Worm (Caenorhabditis elegans): ENCODE results near the gene col-169.

col-169 gene

ce11 chrX:6296402-6296844 lies 32.5 kb upstream of the col-169 start:
- TF ChIP-seq lsy-2 (tag; optimal IDR thresholded peaks at IDR 0.05) (peak; percentile 96 to 97), spr-3 (GFP tag; optimal IDR thresholded peaks at IDR 0.05) (peak; percentile 99), Y5F2A.4 (GFP tag; optimal IDR thresholded peaks at IDR 0.05) (peak; percentile 96), F44E2.7 (GFP tag; IDR thresholded peaks at IDR 0.05) (peak; percentile 92), ces-1 (GFP tag; optimal IDR thresholded peaks at IDR 0.05) (peak; percentile 97), daf-12 (tag; optimal IDR thresholded peaks at IDR 0.05) (peak; percentile 28), fkh-10 (GFP tag; optimal IDR thresholded peaks at IDR 0.05) (peak; percentile 100), madf-9 (GFP tag; conservative IDR thresholded peaks at IDR 0.05) (peak; percentile 99), nhr-237 (tag; optimal IDR thresholded peaks at IDR 0.05) (peak; percentile 95), Y105C5A.15 (GFP tag; IDR thresholded peaks at IDR 0.05) (peak; percentile 92), dmd-6 (GFP tag; IDR thresholded peaks at IDR 0.05) (peak; percentile 98), spr-1 (tag; optimal IDR thresholded peaks at IDR 0.05) (peak; percentile 98), lin-29 (GFP tag; IDR thresholded peaks at IDR 0.05) (peak; percentile 97), arid-1 (GFP tag; conservative IDR thresholded peaks at IDR 0.05) (peak; percentile 96), F26F4.8 (GFP tag; conservative IDR thresholded peaks at IDR 0.05) (no peak), mdl-1 (tag; optimal IDR thresholded peaks at IDR 0.05) (peak; percentile 95), lin-1 (GFP tag; IDR thresholded peaks at IDR 0.05) (peak; percentile 94), nhr-48 (tag; optimal IDR thresholded peaks at IDR 0.05) (peak; percentile 99), ctbp-1 (GFP tag; IDR thresholded peaks at IDR 0.05) (peak; percentile 99), T20F7.1 (GFP tag; optimal IDR thresholded peaks at IDR 0.05) (peak; percentile 94), lin-13 (GFP tag; optimal IDR thresholded peaks at IDR 0.05) (peak; percentile 98), lin-38 (GFP tag; IDR thresholded peaks at IDR 0.05) (peak; percentile 89), snpc-1.2 (GFP tag; IDR thresholded peaks at IDR 0.05) (no peak), lir-3 (tag; optimal IDR thresholded peaks at IDR 0.05) (peak; percentile 95), mep-1 (tag; optimal IDR thresholded peaks at IDR 0.05) (peak; percentile 100), aha-1 (tag) (peak; percentile 100), daf-16 (GFP tag; optimal IDR thresholded peaks at IDR 0.05) (peak; percentile 97 to 98), daf-16 (tag; optimal IDR thresholded peaks at IDR 0.05) (peak; percentile 96), zfp-3 (GFP tag; conservative IDR thresholded peaks at IDR 0.05) (peak; percentile 97), fos-1 (tag; optimal IDR thresholded peaks at IDR 0.05) (peak; percentile 95), ceh-62 (tag; optimal IDR thresholded peaks at IDR 0.05) (no peak), ceh-44 (GFP tag; IDR thresholded peaks at IDR 0.05) (peak; percentile 45; the same call in 1 of the 2 replicates), F49E8.2 (tag; optimal IDR thresholded peaks at IDR 0.05; ENCODE audit: borderline replicate concordance) (peak; percentile 19), saeg-2 (GFP tag; IDR thresholded peaks at IDR 0.05) (peak; percentile 99), nhr-42 (GFP tag; IDR thresholded peaks at IDR 0.05) (peak; percentile 99), F10B5.3 (tag; optimal IDR thresholded peaks at IDR 0.05) (peak; percentile 97), dmd-9 (GFP tag; IDR thresholded peaks at IDR 0.05) (peak; percentile 94), hlh-11 (tag; optimal IDR thresholded peaks at IDR 0.05) (peak; percentile 98), nhr-28 (tag; optimal IDR thresholded peaks at IDR 0.05) (peak; percentile 89), nhr-11 (tag; optimal IDR thresholded peaks at IDR 0.05) (peak; percentile 99), nhr-6 (tag; optimal IDR thresholded peaks at IDR 0.05) (peak; percentile 99), unc-130 (GFP tag; optimal IDR thresholded peaks at IDR 0.05) (peak; percentile 40), mxl-3 (GFP tag; optimal IDR thresholded peaks at IDR 0.05) (peak; percentile 97), ceh-32 (tag; optimal IDR thresholded peaks at IDR 0.05; ENCODE audit: poor library complexity) (peak; percentile 91), mes-2 (tag; optimal IDR thresholded peaks at IDR 0.05; ENCODE audit: poor library complexity, severe bottlenecking) (peak; percentile 98), skn-1 (tag; optimal IDR thresholded peaks at IDR 0.05) (peak; percentile 72), dve-1 (tag; optimal IDR thresholded peaks at IDR 0.05; ENCODE audit: insufficient read depth) (peak; percentile 100), Y48G9A.11 (GFP tag; IDR thresholded peaks at IDR 0.05) (0 out of 2 replicates have a peak, but pooled peaks have one; percentile 42), nhr-102 (tag; optimal IDR thresholded peaks at IDR 0.05) (peak; percentile 100), hmg-1.1 (GFP tag; IDR thresholded peaks at IDR 0.05) (peak; percentile 100), jun-1 (tag; optimal IDR thresholded peaks at IDR 0.05) (peak; percentile 100)

Data from whole organism, L4 larva.